Fruit fly (Drosophila melanogaster) whole organism, embryonic: Measurements from ENCODE around the gene CG10874.
A peak's percentile ranks its signal among the peaks of the same experiment; 100 is the strongest.

Experiments
- CG10274 ChIP-seq: fragments of 200-800 bp; sonication (Bioruptor generic); optimal IDR thresholded peaks from 3 replicates; lab custom pipeline; 2017; ENCODE audit warnings: missing biosample characterization, mild to moderate bottlenecking, missing genetic modification characterization
- CG10321 ChIP-seq: fragments of 200-800 bp; sonication (Bioruptor generic); IDR thresholded peaks from 2 replicates; pipeline ENCODE4 v1.3.6; 2022; ENCODE audit warnings: missing biosample characterization, missing genetic modification characterization
- CG10543 ChIP-seq: fragments of 200-800 bp; sonication (Bioruptor generic); optimal IDR thresholded peaks from 3 replicates; lab custom pipeline; 2017; ENCODE audit warnings: missing biosample characterization, mild to moderate bottlenecking, missing genetic modification characterization, moderate library complexity
- CG10979 ChIP-seq: fragments of 200-800 bp; sonication (Bioruptor generic); optimal IDR thresholded peaks from 2 replicates; lab custom pipeline; 2018; ENCODE audit warnings: missing biosample characterization, mild to moderate bottlenecking, missing genetic modification characterization, moderate library complexity
- CG11085 ChIP-seq: fragments of 200-800 bp; sonication (Bioruptor generic); IDR thresholded peaks from 2 replicates; pipeline ENCODE4 v1.3.6; 2022; ENCODE audit warnings: missing biosample characterization, missing genetic modification characterization
- CG11247 ChIP-seq: fragments of 200-800 bp; sonication (Bioruptor generic); IDR thresholded peaks from 2 replicates; pipeline ENCODE4 v1.3.6; 2022; ENCODE audit warnings: missing biosample characterization, missing genetic modification characterization
- CG11696 ChIP-seq: fragments of 200-800 bp; sonication (Bioruptor generic); IDR thresholded peaks from 2 replicates; pipeline ENCODE4 v1.3.6; 2022; ENCODE audit warnings: missing biosample characterization, missing genetic modification characterization
- CG12219 ChIP-seq: fragments of 200-800 bp; sonication (Bioruptor generic); optimal IDR thresholded peaks from 3 replicates; lab custom pipeline; 2018; ENCODE audit warnings: missing biosample characterization, mild to moderate bottlenecking, missing genetic modification characterization
- CG12659 ChIP-seq: fragments of 200-800 bp; sonication (Bioruptor generic); optimal IDR thresholded peaks from 3 replicates; lab custom pipeline; 2017; ENCODE audit warnings: mild to moderate bottlenecking, missing biosample characterization, missing genetic modification reagents, missing genetic modification characterization
- CG13624 ChIP-seq: fragments of 200-800 bp; sonication (Bioruptor generic); optimal IDR thresholded peaks from 2 replicates; lab custom pipeline; 2016; ENCODE audit warnings: missing biosample characterization, missing genetic modification characterization
- CG17328 ChIP-seq: fragments of 200-800 bp; sonication (Bioruptor generic); IDR thresholded peaks from 2 replicates; pipeline ENCODE4 v1.3.6; 2022; ENCODE audit warnings: missing biosample characterization, missing genetic modification characterization
- CG18764 ChIP-seq: fragments of 200-800 bp; sonication (Bioruptor generic); optimal IDR thresholded peaks from 3 replicates; lab custom pipeline; 2016; ENCODE audit warnings: missing biosample characterization, missing genetic modification characterization
- CG2199 ChIP-seq: fragments of 200-800 bp; sonication (Bioruptor generic); IDR thresholded peaks from 3 replicates; pipeline ENCODE4 v1.3.6; 2022; ENCODE audit warnings: missing biosample characterization, missing genetic modification characterization
- CG31388 ChIP-seq: fragments of 200-800 bp; sonication (Bioruptor generic); optimal IDR thresholded peaks from 2 replicates; lab custom pipeline; 2016; ENCODE audit warnings: missing biosample characterization, missing genetic modification characterization
- CG34224 ChIP-seq: fragments of 200-800 bp; sonication (Bioruptor generic); IDR thresholded peaks from 3 replicates; pipeline ENCODE4 v1.3.6; 2022; ENCODE audit warnings: missing biosample characterization, missing genetic modification characterization; ENCODE audit not compliant: partially characterized antibody
- CG6175 ChIP-seq: fragments of 200-800 bp; sonication (Bioruptor generic); IDR thresholded peaks from 3 replicates; pipeline ENCODE4 v1.3.6; 2022; ENCODE audit warnings: missing biosample characterization, missing genetic modification characterization
- CG6272 ChIP-seq: fragments of 200-800 bp; sonication (Bioruptor generic); IDR thresholded peaks from 2 replicates; pipeline ENCODE4 v1.3.6; 2022; ENCODE audit warnings: missing biosample characterization, missing genetic modification characterization
- CG6765 ChIP-seq: fragments of 200-800 bp; sonication (Bioruptor generic); optimal IDR thresholded peaks from 3 replicates; lab custom pipeline; 2017; ENCODE audit warnings: missing biosample characterization, mild to moderate bottlenecking, missing genetic modification characterization
- CG6813 ChIP-seq: fragments of 200-800 bp; sonication (Bioruptor generic); optimal IDR thresholded peaks from 2 replicates; lab custom pipeline; 2017; ENCODE audit warnings: missing biosample characterization, missing genetic modification characterization, mild to moderate bottlenecking, moderate library complexity, missing genetic modification reagents
- CG7372 ChIP-seq: fragments of 200-800 bp; sonication (Bioruptor generic); IDR thresholded peaks from 2 replicates; pipeline ENCODE4 v1.3.6; 2022; ENCODE audit warnings: missing biosample characterization, missing genetic modification characterization
- CG7556 ChIP-seq: fragments of 200-800 bp; sonication (Bioruptor generic); optimal IDR thresholded peaks from 2 replicates; lab custom pipeline; 2017; ENCODE audit warnings: missing biosample characterization, mild to moderate bottlenecking, missing genetic modification characterization
- CG7786 ChIP-seq: fragments of 200-800 bp; sonication (Bioruptor generic); optimal IDR thresholded peaks from 2 replicates; lab custom pipeline; 2016; ENCODE audit warnings: missing biosample characterization, missing genetic modification characterization
- Doc2 ChIP-seq: fragments of 200-800 bp; sonication (Bioruptor generic); IDR thresholded peaks from 2 replicates; pipeline ENCODE4 v1.3.6; 2022; ENCODE audit warnings: missing biosample characterization, missing genetic modification characterization
- E2f2 ChIP-seq: fragments of 200-800 bp; sonication (Bioruptor generic); IDR thresholded peaks from 2 replicates; pipeline ENCODE4 v1.3.6; 2022; ENCODE audit warnings: missing biosample characterization, missing genetic modification characterization
- HLH4C ChIP-seq: fragments of 200-800 bp; sonication (Bioruptor generic); IDR thresholded peaks from 3 replicates; pipeline ENCODE4 v1.3.6; 2022; ENCODE audit warnings: missing biosample characterization, missing genetic modification characterization; ENCODE audit not compliant: partially characterized antibody
- HLH54F ChIP-seq: fragments of 200-800 bp; sonication (Bioruptor generic); optimal IDR thresholded peaks from 3 replicates; lab custom pipeline; 2016; ENCODE audit warnings: missing biosample characterization, missing genetic modification characterization
- Kr ChIP-seq: fragments of 200-800 bp; sonication (Bioruptor generic); optimal IDR thresholded peaks from 2 replicates; lab custom pipeline; 2017; ENCODE audit warnings: missing biosample characterization, mild to moderate bottlenecking, missing genetic modification characterization
- MTF-1 ChIP-seq: fragments of 200-800 bp; sonication (Bioruptor generic); optimal IDR thresholded peaks from 2 replicates; lab custom pipeline; 2018; ENCODE audit warnings: missing biosample characterization, mild to moderate bottlenecking, missing genetic modification characterization, borderline replicate concordance
- Oli ChIP-seq: fragments of 200-800 bp; sonication (Bioruptor generic); optimal IDR thresholded peaks from 2 replicates; lab custom pipeline; 2018; ENCODE audit warnings: missing biosample characterization, mild to moderate bottlenecking, missing genetic modification characterization, moderate library complexity
- Ssrp ChIP-seq: fragments of 200-800 bp; sonication (Bioruptor generic); optimal IDR thresholded peaks from 2 replicates; lab custom pipeline; 2018; ENCODE audit warnings: missing biosample characterization, mild to moderate bottlenecking, missing genetic modification characterization, moderate library complexity
- YL-1 ChIP-seq: fragments of 200-800 bp; sonication (Bioruptor generic); optimal IDR thresholded peaks from 3 replicates; lab custom pipeline; 2017; ENCODE audit warnings: missing biosample characterization, mild to moderate bottlenecking, missing genetic modification characterization
- ab ChIP-seq: fragments of 200-800 bp; sonication (Bioruptor generic); optimal IDR thresholded peaks from 2 replicates; lab custom pipeline; 2016; ENCODE audit warnings: missing biosample characterization, missing genetic modification characterization
- amos ChIP-seq: fragments of 200-800 bp; sonication (Bioruptor generic); IDR thresholded peaks from 2 replicates; pipeline ENCODE4 v1.3.6; 2022; ENCODE audit warnings: missing biosample characterization, missing genetic modification characterization; ENCODE audit not compliant: partially characterized antibody
- cato ChIP-seq: fragments of 200-800 bp; sonication (Bioruptor generic); optimal IDR thresholded peaks from 2 replicates; lab custom pipeline; 2016; ENCODE audit warnings: missing biosample characterization, missing genetic modification characterization, borderline replicate concordance
- chif ChIP-seq, 2 experiments: fragments of 200-800 bp; sonication (Bioruptor generic); optimal IDR thresholded peaks; 3 replicates each; lab custom pipeline; 2016; ENCODE audit warnings: missing biosample characterization in 2 of 2, missing genetic modification characterization in 2 of 2
- corto ChIP-seq: fragments of 200-800 bp; sonication (Bioruptor generic); optimal IDR thresholded peaks from 2 replicates; lab custom pipeline; 2016; ENCODE audit warnings: missing biosample characterization, mild to moderate bottlenecking, missing genetic modification characterization, moderate library complexity
- da ChIP-seq: fragments of 200-800 bp; sonication (Bioruptor generic); optimal IDR thresholded peaks from 2 replicates; lab custom pipeline; 2016; ENCODE audit warnings: missing biosample characterization, missing genetic modification characterization
- dan ChIP-seq: fragments of 200-800 bp; sonication (Bioruptor generic); IDR thresholded peaks from 2 replicates; pipeline ENCODE4 v1.3.6; 2022; ENCODE audit warnings: missing biosample characterization, missing genetic modification characterization
- dmrt99B ChIP-seq: fragments of 200-800 bp; sonication (Bioruptor generic); optimal IDR thresholded peaks from 2 replicates; lab custom pipeline; 2018; ENCODE audit warnings: missing biosample characterization, mild to moderate bottlenecking, missing genetic modification characterization, moderate library complexity
- en ChIP-seq: fragments of 200-800 bp; sonication (Bioruptor generic); optimal IDR thresholded peaks from 2 replicates; lab custom pipeline; 2016; ENCODE audit warnings: missing biosample characterization, missing genetic modification characterization
- ftz-f1 ChIP-seq: fragments of 200-800 bp; sonication (Bioruptor generic); optimal IDR thresholded peaks from 2 replicates; lab custom pipeline; 2016; ENCODE audit warnings: missing biosample characterization, missing genetic modification characterization
- gcm2 ChIP-seq: fragments of 200-800 bp; sonication (Bioruptor generic); optimal IDR thresholded peaks from 2 replicates; lab custom pipeline; 2016; ENCODE audit warnings: missing biosample characterization, missing genetic modification characterization
- gsb ChIP-seq: fragments of 200-800 bp; sonication (Bioruptor generic); IDR thresholded peaks from 2 replicates; pipeline ENCODE4 v1.3.6; 2022; ENCODE audit warnings: missing biosample characterization, missing genetic modification characterization
- hth ChIP-seq: fragments of >200 bp; optimal IDR thresholded peaks from 2 replicates; lab custom pipeline; 2017; ENCODE audit warnings: inconsistent platforms
- kay ChIP-seq: fragments of 200-800 bp; sonication (Bioruptor generic); optimal IDR thresholded peaks from 2 replicates; lab custom pipeline; 2016; ENCODE audit warnings: missing biosample characterization, missing genetic modification characterization
- pros ChIP-seq: fragments of 200-800 bp; sonication (Bioruptor generic); optimal IDR thresholded peaks from 3 replicates; lab custom pipeline; 2019; ENCODE audit warnings: missing biosample characterization, mild to moderate bottlenecking, missing genetic modification characterization, moderate library complexity
- pzg ChIP-seq: fragments of 200-800 bp; sonication (Bioruptor generic); optimal IDR thresholded peaks from 3 replicates; lab custom pipeline; 2018; ENCODE audit warnings: missing biosample characterization, mild to moderate bottlenecking, missing genetic modification characterization, moderate library complexity
- tap ChIP-seq: fragments of 200-800 bp; optimal IDR thresholded peaks from 3 replicates; lab custom pipeline; 2019; ENCODE audit warnings: missing biosample characterization, mild to moderate bottlenecking, missing genetic modification characterization, moderate library complexity
- tna ChIP-seq: fragments of 200-800 bp; sonication (Bioruptor generic); IDR thresholded peaks from 2 replicates; pipeline ENCODE4 v1.3.6; 2022; ENCODE audit warnings: missing biosample characterization, missing genetic modification characterization; ENCODE audit not compliant: partially characterized antibody
- vnd ChIP-seq: fragments of 200-800 bp; sonication (Bioruptor generic); IDR thresholded peaks from 3 replicates; pipeline ENCODE4 v1.3.6; 2022; ENCODE audit warnings: missing biosample characterization, missing genetic modification characterization; ENCODE audit not compliant: partially characterized antibody

CG10874 gene

dm6 chr2L:2177312-2177968, 14.7 kb downstream of the CG10874 start (continued):
- TF ChIP-seq CG2199 (GFP tag; lab: Robert Waterston, UW) (no peak), CG34224 (GFP tag; lab: Robert Waterston, UW) (no peak), hth (lab: Kevin White, UChicago) (no peak), CG11696 (GFP tag; lab: Robert Waterston, UW) (peak; percentile 46; the same call in 1 of the 2 replicates), CG11085 (GFP tag; lab: Robert Waterston, UW) (no peak), da (no peak), ab (GFP tag; lab: Kevin White, UChicago) (peak; percentile 54), CG6765 (GFP tag; lab: Kevin White, UChicago) (no peak), kay (GFP tag; lab: Kevin White, UChicago) (no peak), en (GFP tag; lab: Kevin White, UChicago) (peak; percentile 31), CG17328 (GFP tag; lab: Robert Waterston, UW) (peak; percentile 53; the same call in 1 of the 2 replicates), Oli (peak; percentile 63), corto (peak; percentile 53), CG6272 (GFP tag; lab: Robert Waterston, UW) (no peak), tna (GFP tag; lab: Robert Waterston, UW) (no peak), Ssrp (tag; lab: Kevin White, UChicago) (peak; percentile 11), CG7556 (GFP tag; lab: Kevin White, UChicago) (peak; percentile 34), CG6813 (GFP tag; lab: Kevin White, UChicago) (peak; percentile 50), E2f2 (GFP tag; lab: Robert Waterston, UW) (peak; percentile 24; the same call in 1 of the 2 replicates), Doc2 (no peak), CG13624 (GFP tag; lab: Kevin White, UChicago) (peak; percentile 45), dan (GFP tag; lab: Robert Waterston, UW) (no peak), CG10979 (peak; percentile 5), tap (tag; lab: Kevin White, UChicago) (peak; percentile 2), ftz-f1 (GFP tag; lab: Kevin White, UChicago) (no peak), CG10543 (GFP tag; lab: Kevin White, UChicago) (peak; percentile 16), vnd (GFP tag; lab: Robert Waterston, UW) (no peak), CG12219 (GFP tag; lab: Kevin White, UChicago) (no peak), CG12659 (GFP tag; lab: Kevin White, UChicago) (peak; percentile 45), YL-1 (GFP tag; lab: Kevin White, UChicago) (no peak), amos (no peak), CG18764 (GFP tag; lab: Kevin White, UChicago) (peak; percentile 21), Kr (GFP tag; lab: Kevin White, UChicago) (no peak), cato (GFP tag; lab: Kevin White, UChicago) (no peak), MTF-1 (GFP tag; lab: Kevin White, UChicago) (no peak), CG10274 (GFP tag; lab: Kevin White, UChicago) (peak; percentile 25), CG7786 (GFP tag; lab: Kevin White, UChicago) (peak; percentile 54), CG31388 (GFP tag; lab: Kevin White, UChicago) (no peak), gsb (no peak), HLH4C (GFP tag; lab: Robert Waterston, UW) (no peak), pros (peak; percentile 6), pzg (GFP tag; lab: Kevin White, UChicago) (no peak), dmrt99B (tag; lab: Kevin White, UChicago) (peak; percentile 34), CG6175 (GFP tag; lab: Robert Waterston, UW) (no peak), CG11247 (GFP tag; lab: Robert Waterston, UW) (peak; percentile 56), HLH54F (GFP tag; lab: Kevin White, UChicago) (peak; percentile 56), CG7372 (GFP tag; lab: Robert Waterston, UW) (no peak), gcm2 (GFP tag; lab: Kevin White, UChicago) (peak; percentile 64), chif (GFP tag; optimal IDR thresholded peaks at IDR 0.05; lab: Kevin White, UChicago) (peak; percentile 11 to 73), CG10321 (no peak)
